Fruit fly (Drosophila melanogaster) whole organism: ENCODE data around the gene Jwa.

Source experiments
- CG8478 ChIP-seq: fragments of >200 bp; optimal IDR thresholded peaks from 2 replicates; lab custom pipeline; 2018; ENCODE audit warnings: inconsistent platforms
- Dll ChIP-seq: fragments of >200 bp; optimal IDR thresholded peaks from 2 replicates; lab custom pipeline; 2017
- pan ChIP-seq: fragments of >200 bp; optimal IDR thresholded peaks from 2 replicates; lab custom pipeline; 2017
- usp ChIP-seq: fragments of >200 bp; optimal IDR thresholded peaks from 2 replicates; lab custom pipeline; 2017; ENCODE audit warnings: missing biosample characterization, missing genetic modification characterization, mixed read lengths

DNA sequence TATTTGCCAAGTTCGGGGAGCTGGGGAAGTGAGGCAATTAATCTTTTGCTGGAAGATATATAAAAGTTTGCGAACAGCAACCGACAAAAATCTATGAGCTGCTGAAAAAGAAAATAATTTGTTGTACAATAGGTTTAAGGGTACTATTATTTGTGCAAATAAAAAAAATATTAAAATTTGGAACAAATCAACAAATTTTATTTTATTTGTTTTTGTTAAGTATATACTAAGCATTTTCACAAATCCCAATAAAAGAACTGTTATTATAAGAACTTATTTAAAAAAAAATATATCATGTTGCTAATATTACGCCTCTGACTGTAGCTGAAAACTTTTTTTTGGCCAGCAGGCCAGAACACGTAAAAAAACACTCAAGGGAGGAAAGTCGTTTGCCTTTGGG lies 47.4 kb downstream of the Jwa start:
- TF ChIP-seq pan (lab: Kevin White, UChicago) (no peak), Dll (no peak), usp (GFP tag; lab: Kevin White, UChicago) (no peak), CG8478 (no peak)
